Worm (Caenorhabditis elegans) whole organism, L4 larva: ENCODE results near the gene F32B6.4.

ENCODE experiments used
- T20F7.1 ChIP-seq: fragments of 200-800 bp; sonication (Bioruptor generic); optimal IDR thresholded peaks from 2 replicates; lab custom pipeline; 2018; ENCODE audit warnings: mild to moderate bottlenecking, missing genetic modification characterization, missing compliant biosample characterization
- Y105C5A.15 ChIP-seq: fragments of 200-800 bp; sonication (Bioruptor generic); IDR thresholded peaks from 2 replicates; pipeline ENCODE4 v1.3.6; 2022; ENCODE audit warnings: missing genetic modification characterization, missing compliant biosample characterization
- Y48G9A.11 ChIP-seq: fragments of 200-800 bp; sonication (Bioruptor generic); IDR thresholded peaks from 2 replicates; pipeline ENCODE4 v1.3.6; 2022; ENCODE audit warnings: missing genetic modification reagents, missing genetic modification characterization, missing compliant biosample characterization
- ZK337.2 ChIP-seq: fragments of 200-800 bp; sonication (Bioruptor generic); IDR thresholded peaks from 2 replicates; pipeline ENCODE4 v1.3.6; 2022; ENCODE audit warnings: missing genetic modification reagents, missing genetic modification characterization, missing compliant biosample characterization
- ZK546.5 ChIP-seq, 2 experiments: sonication (generic microtip); optimal IDR thresholded peaks; 2 replicates each; lab custom pipeline; 2017; ENCODE audit warnings: missing biosample characterization in 2 of 2, missing genetic modification characterization in 2 of 2
- aha-1 ChIP-seq: fragments of 150-350 bp; peaks from one replicate; lab custom pipeline; 2014; ENCODE audit warnings: missing biosample characterization, missing genetic modification characterization
- attf-4 ChIP-seq: sonication (generic microtip); optimal IDR thresholded peaks from 3 replicates; lab custom pipeline; 2017; ENCODE audit warnings: missing biosample characterization, missing genetic modification characterization
- ceh-20 ChIP-seq: fragments of 200-800 bp; sonication (Bioruptor generic); IDR thresholded peaks from 2 replicates; pipeline ENCODE4 v1.3.6; 2022; ENCODE audit warnings: missing genetic modification reagents, missing genetic modification characterization, missing compliant biosample characterization
- ceh-28 ChIP-seq: fragments of 150-350 bp; optimal IDR thresholded peaks from 2 replicates; lab custom pipeline; 2014; ENCODE audit warnings: missing biosample characterization, missing genetic modification reagents, missing genetic modification characterization
- ceh-44 ChIP-seq: fragments of 200-800 bp; sonication (Bioruptor generic); IDR thresholded peaks from 2 replicates; pipeline ENCODE4 v1.3.6; 2022; ENCODE audit warnings: missing genetic modification reagents, missing genetic modification characterization, missing compliant biosample characterization
- daf-16 ChIP-seq, 3 experiments: sonication (generic microtip); optimal IDR thresholded peaks; 2 replicates each; lab custom pipeline; 2016 to 2017; ENCODE audit warnings: missing genetic modification characterization in 3 of 3, missing genetic modification reagents in 3 of 3, mild to moderate bottlenecking in 2 of 3, missing compliant biosample characterization in 2 of 3, missing biosample characterization in 1 of 3, moderate library complexity in 1 of 3
- dmd-6 ChIP-seq: fragments of 200-800 bp; sonication (Bioruptor generic); IDR thresholded peaks from 2 replicates; pipeline ENCODE4 v1.3.6; 2022; ENCODE audit warnings: missing genetic modification reagents, missing genetic modification characterization, missing compliant biosample characterization
- dmd-8 ChIP-seq: fragments of 200-800 bp; sonication (Bioruptor generic); IDR thresholded peaks from 2 replicates; pipeline ENCODE4 v1.3.6; 2022; ENCODE audit warnings: missing genetic modification characterization, missing compliant biosample characterization
- dmd-9 ChIP-seq: fragments of 200-800 bp; sonication (Bioruptor generic); IDR thresholded peaks from 2 replicates; pipeline ENCODE4 v1.3.6; 2022; ENCODE audit warnings: missing genetic modification reagents, missing genetic modification characterization, missing compliant biosample characterization
- dpl-1 ChIP-seq: fragments of 150-350 bp; optimal IDR thresholded peaks from 2 replicates; lab custom pipeline; 2014; ENCODE audit warnings: missing biosample characterization, missing genetic modification reagents, missing genetic modification characterization
- dve-1 ChIP-seq: sonication (generic microtip); optimal IDR thresholded peaks from 2 replicates; lab custom pipeline; 2017; ENCODE audit warnings: antibody characterized with exemption, mild to moderate bottlenecking, missing genetic modification characterization, missing compliant biosample characterization; ENCODE audit not compliant: insufficient read depth
- hlh-11 ChIP-seq: fragments of 200-800 bp; sonication (Bioruptor generic); optimal IDR thresholded peaks from 2 replicates; lab custom pipeline; 2018; ENCODE audit warnings: mild to moderate bottlenecking, missing genetic modification characterization, missing compliant biosample characterization
- hlh-30 ChIP-seq: sonication (generic microtip); optimal IDR thresholded peaks from 2 replicates; lab custom pipeline; 2017; ENCODE audit warnings: antibody characterized with exemption, mild to moderate bottlenecking, missing genetic modification characterization, missing compliant biosample characterization; ENCODE audit not compliant: insufficient read depth
- lin-38 ChIP-seq: fragments of 200-800 bp; sonication (Bioruptor generic); IDR thresholded peaks from 2 replicates; pipeline ENCODE4 v1.3.6; 2022; ENCODE audit warnings: missing genetic modification reagents, missing genetic modification characterization, missing compliant biosample characterization
- lsy-2 ChIP-seq, 2 experiments: fragments of 150-350 bp in 1 of 2; sonication (generic microtip) in 1 of 2; optimal IDR thresholded peaks; 2 replicates each; lab custom pipeline; 2014 to 2017; ENCODE audit warnings: missing biosample characterization in 2 of 2, missing genetic modification characterization in 2 of 2
- madf-5 ChIP-seq, 2 experiments: fragments of 200-800 bp; sonication (Bioruptor generic); IDR thresholded peaks; 2 replicates each; pipeline ENCODE4 v1.3.6; 2022; ENCODE audit warnings: missing compliant biosample characterization in 2 of 2, missing genetic modification characterization in 2 of 2
- madf-9 ChIP-seq: fragments of 200-800 bp; sonication (Bioruptor generic); conservative IDR thresholded peaks from 2 replicates; pipeline ENCODE4 v1.3.6; 2022; ENCODE audit warnings: missing genetic modification reagents, missing genetic modification characterization, missing compliant biosample characterization
- mxl-2 ChIP-seq: fragments of 200-800 bp; sonication (Bioruptor generic); conservative IDR thresholded peaks from 2 replicates; pipeline ENCODE4 v1.3.6; 2022; ENCODE audit warnings: missing genetic modification reagents, missing genetic modification characterization, missing compliant biosample characterization
- mxl-3 ChIP-seq: fragments of 200-800 bp; sonication (Bioruptor generic); optimal IDR thresholded peaks from 2 replicates; lab custom pipeline; 2018; ENCODE audit warnings: mild to moderate bottlenecking, missing genetic modification characterization, missing compliant biosample characterization
- nhr-11 ChIP-seq: fragments of 150-350 bp; optimal IDR thresholded peaks from 2 replicates; lab custom pipeline; 2014; ENCODE audit warnings: missing biosample characterization, missing genetic modification characterization
- nhr-28 ChIP-seq: fragments of 150-350 bp; optimal IDR thresholded peaks from 2 replicates; lab custom pipeline; 2014; ENCODE audit warnings: missing biosample characterization, missing genetic modification characterization
- nhr-6 ChIP-seq: fragments of 150-350 bp; optimal IDR thresholded peaks from 2 replicates; lab custom pipeline; 2014; ENCODE audit warnings: missing biosample characterization, missing genetic modification characterization
- nhr-77 ChIP-seq: fragments of 150-350 bp; optimal IDR thresholded peaks from 2 replicates; lab custom pipeline; 2014; ENCODE audit warnings: missing biosample characterization, missing genetic modification characterization
- pha-4 ChIP-seq, 2 experiments: fragments of 150-350 bp in 1 of 2; fragments of 200-800 bp in 1 of 2; sonication (Bioruptor generic) in 1 of 2; IDR thresholded peaks in 1 of 2; optimal IDR thresholded peaks in 1 of 2; 2 replicates each; pipeline versions ENCODE4 v1.3.6 to Lab custom; 2014 to 2022; ENCODE audit warnings: missing genetic modification characterization in 2 of 2, missing genetic modification reagents in 2 of 2, missing biosample characterization in 1 of 2, missing compliant biosample characterization in 1 of 2
- php-3 ChIP-seq: fragments of 200-800 bp; sonication (Bioruptor generic); IDR thresholded peaks from 2 replicates; pipeline ENCODE4 v1.3.6; 2022; ENCODE audit warnings: missing genetic modification reagents, missing genetic modification characterization, missing compliant biosample characterization
- rbr-2 ChIP-seq: sonication (generic microtip); optimal IDR thresholded peaks from 2 replicates; lab custom pipeline; 2016; ENCODE audit warnings: missing genotype, missing genetic modification characterization, missing compliant biosample characterization
- set-16 ChIP-seq: fragments of 200-800 bp; sonication (Bioruptor generic); IDR thresholded peaks from 2 replicates; pipeline ENCODE4 v1.3.6; 2022; ENCODE audit warnings: missing genetic modification reagents, missing genetic modification characterization, missing compliant biosample characterization
- tag-97 ChIP-seq: fragments of 200-800 bp; sonication (Bioruptor generic); IDR thresholded peaks from 2 replicates; pipeline ENCODE4 v1.3.6; 2022; ENCODE audit warnings: missing genetic modification characterization, missing compliant biosample characterization
- unc-62 ChIP-seq, 3 experiments: fragments of 150-350 bp in 1 of 3; sonication (generic microtip); optimal IDR thresholded peaks in 2 of 3; peaks in 1 of 3; 1 replicate in 1 of 3; 2 replicates in 2 of 3; lab custom pipeline; 2014 to 2017; ENCODE audit warnings: missing biosample characterization in 3 of 3, missing genetic modification characterization in 3 of 3, missing genetic modification reagents in 3 of 3, missing genotype in 1 of 3
- zip-2 ChIP-seq: fragments of 150-350 bp; optimal IDR thresholded peaks from 2 replicates; lab custom pipeline; 2014; ENCODE audit warnings: missing biosample characterization, missing genetic modification characterization
- ztf-11 ChIP-seq: fragments of 150-350 bp; optimal IDR thresholded peaks from 2 replicates; lab custom pipeline; 2014; ENCODE audit warnings: missing biosample characterization, missing genetic modification characterization

Gene F32B6.4

DNA sequence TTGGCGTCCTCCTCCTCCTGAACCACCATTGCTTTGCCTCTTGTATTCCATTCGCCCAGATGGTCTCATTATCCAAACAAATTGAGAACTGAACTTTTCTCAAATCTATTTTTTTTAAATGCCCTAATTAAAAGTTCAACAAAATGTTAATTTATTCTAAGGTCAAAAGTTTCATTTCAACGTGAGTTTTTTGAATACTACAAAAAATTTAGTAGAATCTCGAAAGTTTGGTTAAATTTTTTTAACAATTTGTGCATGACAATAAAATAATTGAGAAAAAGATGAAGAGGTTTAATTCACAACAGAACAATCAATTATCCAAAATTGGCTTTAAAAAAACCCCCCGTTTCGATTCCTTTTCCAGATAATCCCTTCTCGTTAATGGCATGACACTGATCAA is at the start of gene F32B6.4:
F32B6.4 (minus strand) TSS at position 101 of the 400 bp plus-strand sequence.
- TF ChIP-seq attf-4 (tag; lab: Kevin White, UChicago), result no peak
- no peak for TF ChIP-seq hlh-30 (tag; lab: Kevin White, UChicago)
- no peak for TF ChIP-seq madf-5 (GFP tag; IDR thresholded peaks at IDR 0.05; lab: Robert Waterston, UW)
- no peak for TF ChIP-seq ztf-11 (tag; lab: Kevin White, UChicago)
- no peak for TF ChIP-seq dmd-9
- TF ChIP-seq lsy-2 (tag; optimal IDR thresholded peaks at IDR 0.05; lab: Kevin White, UChicago), result no peak
- TF ChIP-seq, all 104 proteins: peak for 0

DNA sequence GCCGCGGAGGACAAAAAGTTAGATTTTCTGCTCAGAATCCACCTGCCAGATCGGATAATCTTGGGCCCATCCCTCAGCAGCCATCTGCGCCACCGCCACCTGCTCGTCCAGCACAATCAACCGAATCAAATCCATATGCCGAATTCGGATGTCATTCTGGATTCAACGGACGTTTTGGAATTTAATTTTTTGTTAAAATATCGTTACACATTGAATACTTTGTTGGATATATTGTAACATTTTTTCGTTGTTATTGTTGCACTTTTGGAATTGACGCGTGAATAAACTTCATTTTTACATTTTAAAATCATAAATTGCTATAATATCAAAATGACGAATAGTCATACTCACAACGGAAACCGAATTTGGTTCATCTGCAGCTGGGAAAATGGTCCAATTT is 41.7 kb upstream of the F32B6.4 start, which contains the start of gene spe-29:
spe-29 (plus strand) TSS at position 301 of the 400 bp plus-strand sequence.
- TF ChIP-seq attf-4 (tag; lab: Kevin White, UChicago) (no peak), set-16 (GFP tag; lab: Robert Waterston, UW) (0 out of 2 replicates have a peak, but pooled peaks have one; percentile 18)

DNA sequence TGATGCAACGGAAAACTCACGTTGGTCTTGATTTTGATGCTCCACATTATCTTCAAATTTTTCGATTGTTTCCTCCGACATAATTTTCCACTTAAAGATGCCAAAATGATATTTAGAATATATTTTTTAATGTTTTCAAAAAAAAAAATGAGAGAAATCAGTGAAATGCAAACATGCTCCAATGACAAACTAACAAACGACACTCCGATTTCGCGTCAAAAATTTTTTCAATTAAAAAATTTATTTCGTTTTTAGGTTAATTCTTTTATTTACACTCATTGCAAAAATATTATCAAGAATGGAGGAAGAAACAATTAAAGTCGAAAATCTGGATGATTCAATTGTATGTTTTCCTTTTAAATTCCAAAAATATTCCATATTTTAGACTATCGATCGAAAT is 40.2 kb upstream of the F32B6.4 start, which contains the start of the genes trmt-10A and F25H8.2:
trmt-10A (minus strand) TSS at position 159 of the 400 bp plus-strand sequence.
F25H8.2 (plus strand) TSS at position 181 of the 400 bp plus-strand sequence.
- TF ChIP-seq T20F7.1 (GFP tag; lab: Kevin White, UChicago), result peak; percentile 90
- TF ChIP-seq ceh-28 (tag; lab: Kevin White, UChicago), result no peak
- peak; percentile 28 for TF ChIP-seq rbr-2 (tag; lab: Kevin White, UChicago)
- TF ChIP-seq ceh-44 (GFP tag; lab: Robert Waterston, UW), result no peak
- peak; percentile 30 for TF ChIP-seq aha-1
- no peak for TF ChIP-seq pha-4 (GFP tag; IDR thresholded peaks at IDR 0.05; lab: Robert Waterston, UW)
- no peak for TF ChIP-seq pha-4 (tag; optimal IDR thresholded peaks at IDR 0.05; lab: Kevin White, UChicago)
- TF ChIP-seq mxl-2, result no peak
- no peak for TF ChIP-seq madf-9 (GFP tag; lab: Robert Waterston, UW)
- TF ChIP-seq nhr-6 (tag; lab: Kevin White, UChicago), result peak; percentile 16
- no peak for TF ChIP-seq daf-16 (GFP tag; optimal IDR thresholded peaks at IDR 0.05; lab: Kevin White, UChicago)
- no peak for TF ChIP-seq daf-16 (tag; optimal IDR thresholded peaks at IDR 0.05; lab: Kevin White, UChicago)
- peak; percentile 44 for TF ChIP-seq dpl-1 (GFP tag; lab: Kevin White, UChicago)
- TF ChIP-seq ceh-20 (GFP tag; lab: Robert Waterston, UW), result no peak
- no peak for TF ChIP-seq php-3
- TF ChIP-seq lin-38, result peak; percentile 89
- peak; percentile 7 for TF ChIP-seq dve-1 (tag; lab: Kevin White, UChicago)
- peak; percentile 65 for TF ChIP-seq nhr-77
- no peak for TF ChIP-seq ZK546.5 (tag; optimal IDR thresholded peaks at IDR 0.05; lab: Kevin White, UChicago)
- TF ChIP-seq ZK337.2 (GFP tag; lab: Robert Waterston, UW), result no peak
- TF ChIP-seq dmd-8 (GFP tag; lab: Robert Waterston, UW), result no peak
- no peak for TF ChIP-seq Y48G9A.11 (GFP tag; lab: Robert Waterston, UW)
- no peak for TF ChIP-seq dmd-6
- peak; percentile 18 for TF ChIP-seq nhr-28 (tag; lab: Kevin White, UChicago)
- no peak for TF ChIP-seq Y105C5A.15
- TF ChIP-seq tag-97 (GFP tag; lab: Robert Waterston, UW), result no peak
- TF ChIP-seq mxl-3 (GFP tag; lab: Kevin White, UChicago), result no peak

ce11 chrIV:9928180-9928896 is 36.5 kb upstream of the F32B6.4 start, which contains the start of gene dur-1:
TSS of gene dur-1 (minus strand) at chrIV:9928230.
- TF ChIP-seq nhr-11 (tag; lab: Kevin White, UChicago), result peak; percentile 67
- no peak for TF ChIP-seq zip-2 (tag; lab: Kevin White, UChicago)
- peak in 1 of 2 experiments; percentile 90 for TF ChIP-seq daf-16 (GFP tag; optimal IDR thresholded peaks at IDR 0.05; lab: Kevin White, UChicago)
- TF ChIP-seq daf-16 (tag; optimal IDR thresholded peaks at IDR 0.05; lab: Kevin White, UChicago), result no peak
- peak in 1 of 2 experiments; percentile 91 for TF ChIP-seq unc-62 (GFP tag; optimal IDR thresholded peaks at IDR 0.05 in 1 of 2; lab: Kevin White, UChicago)
- TF ChIP-seq unc-62 (tag; optimal IDR thresholded peaks at IDR 0.05; lab: Kevin White, UChicago), result no peak
- peak; percentile 10 for TF ChIP-seq hlh-11 (tag; lab: Kevin White, UChicago)
